Worm (Caenorhabditis elegans) whole organism, young adult: Measurements from ENCODE around the gene F55C9.11.
A peak's percentile ranks its signal among the peaks of the same experiment; 100 is the strongest.
"Not testable (repeated sequence)": the region's sequence is repeated elsewhere in the genome, so short reads cannot be mapped to it uniquely, and the experiment has no call there.

Source experiments
- B0035.1 ChIP-seq: sonication (generic microtip); optimal IDR thresholded peaks from 2 replicates; lab custom pipeline; 2016; ENCODE audit warnings: missing genetic modification characterization, mild to moderate bottlenecking, missing compliant biosample characterization, missing genotype, missing genetic modification reagents
- F39B2.1 ChIP-seq: fragments of 200-800 bp; sonication (Bioruptor generic); IDR thresholded peaks from 2 replicates; pipeline ENCODE4 v1.3.6; 2022; ENCODE audit warnings: missing genetic modification reagents, missing genetic modification characterization, missing compliant biosample characterization
- F52B5.7 ChIP-seq: sonication (generic microtip); optimal IDR thresholded peaks from 2 replicates; lab custom pipeline; 2016; ENCODE audit warnings: mild to moderate bottlenecking, missing genetic modification characterization, missing compliant biosample characterization
- F55B11.4 ChIP-seq: sonication (generic microtip); optimal IDR thresholded peaks from 2 replicates; lab custom pipeline; 2016; ENCODE audit warnings: missing compliant biosample characterization, missing genetic modification characterization, borderline replicate concordance; ENCODE audit not compliant: insufficient read depth
- K11D2.4 ChIP-seq: fragments of 200-800 bp; sonication (Bioruptor generic); IDR thresholded peaks from 2 replicates; pipeline ENCODE4 v1.3.6; 2022; ENCODE audit warnings: missing genetic modification reagents, missing genetic modification characterization, missing compliant biosample characterization
- Y53F4B.3 ChIP-seq: fragments of 200-800 bp; sonication (Bioruptor generic); IDR thresholded peaks from 2 replicates; pipeline ENCODE4 v1.3.6; 2022; ENCODE audit warnings: missing genetic modification reagents, missing genetic modification characterization, missing compliant biosample characterization
- Y79H2A.3 ChIP-seq: fragments of 200-800 bp; sonication (Bioruptor generic); conservative IDR thresholded peaks from 2 replicates; pipeline ENCODE4 v1.3.6; 2022; ENCODE audit warnings: missing genetic modification reagents, missing genetic modification characterization, missing compliant biosample characterization
- attf-3 ChIP-seq: fragments of 200-800 bp; sonication (Bioruptor generic); conservative IDR thresholded peaks from 2 replicates; pipeline ENCODE4 v1.3.6; 2022; ENCODE audit warnings: missing genetic modification reagents, missing genetic modification characterization, missing compliant biosample characterization
- ccch-3 ChIP-seq: fragments of 200-800 bp; sonication (Bioruptor generic); optimal IDR thresholded peaks from 2 replicates; lab custom pipeline; 2018; ENCODE audit warnings: mild to moderate bottlenecking, missing genetic modification characterization, missing compliant biosample characterization
- cebp-2 ChIP-seq: fragments of 200-800 bp; sonication (Bioruptor generic); IDR thresholded peaks from 2 replicates; pipeline ENCODE4 v1.3.6; 2022; ENCODE audit warnings: missing genetic modification characterization, missing compliant biosample characterization
- chd-7 ChIP-seq: sonication (generic microtip); optimal IDR thresholded peaks from 2 replicates; lab custom pipeline; 2016; ENCODE audit warnings: mild to moderate bottlenecking, missing genetic modification characterization, moderate library complexity, missing compliant biosample characterization
- die-1 ChIP-seq: sonication (generic microtip); optimal IDR thresholded peaks from 2 replicates; lab custom pipeline; 2016; ENCODE audit warnings: missing genotype, mild to moderate bottlenecking, missing genetic modification characterization, missing compliant biosample characterization
- egl-18 ChIP-seq: fragments of 200-800 bp; sonication (Bioruptor generic); IDR thresholded peaks from 2 replicates; pipeline ENCODE4 v1.3.6; 2022; ENCODE audit warnings: missing genetic modification reagents, missing genetic modification characterization, missing compliant biosample characterization
- ekl-4 ChIP-seq: fragments of 200-800 bp; sonication (Bioruptor generic); IDR thresholded peaks from 2 replicates; pipeline ENCODE4 v1.3.6; 2022; ENCODE audit warnings: missing genetic modification reagents, missing genetic modification characterization, missing compliant biosample characterization
- ets-4 ChIP-seq: fragments of 200-800 bp; sonication (Bioruptor generic); optimal IDR thresholded peaks from 2 replicates; lab custom pipeline; 2018; ENCODE audit warnings: mild to moderate bottlenecking, missing genetic modification characterization, missing compliant biosample characterization
- him-1 ChIP-seq: sonication (generic microtip); optimal IDR thresholded peaks from 2 replicates; lab custom pipeline; 2016; ENCODE audit warnings: missing genotype, missing genetic modification reagents, missing genetic modification characterization, missing compliant biosample characterization
- lin-40 ChIP-seq: sonication (generic microtip); optimal IDR thresholded peaks from 2 replicates; lab custom pipeline; 2016; ENCODE audit warnings: missing genetic modification characterization, mild to moderate bottlenecking, missing compliant biosample characterization, missing genotype, missing genetic modification reagents
- madf-6 ChIP-seq: fragments of 200-800 bp; sonication (Bioruptor generic); IDR thresholded peaks from 2 replicates; pipeline ENCODE4 v1.3.6; 2022; ENCODE audit warnings: missing genetic modification reagents, missing genetic modification characterization, missing compliant biosample characterization
- mel-28 ChIP-seq: sonication (generic microtip); optimal IDR thresholded peaks from 2 replicates; lab custom pipeline; 2016; ENCODE audit warnings: borderline replicate concordance, mild to moderate bottlenecking, missing genetic modification characterization, missing compliant biosample characterization
- nhr-179 ChIP-seq: sonication (generic microtip); optimal IDR thresholded peaks from 2 replicates; lab custom pipeline; 2016; ENCODE audit warnings: mild to moderate bottlenecking, missing genetic modification characterization, missing compliant biosample characterization
- nhr-80 ChIP-seq: sonication (generic microtip); optimal IDR thresholded peaks from 2 replicates; lab custom pipeline; 2016; ENCODE audit warnings: missing genetic modification characterization, missing compliant biosample characterization
- pha-4 ChIP-seq: fragments of 150-350 bp; sonication (generic microtip); optimal IDR thresholded peaks from 2 replicates; lab custom pipeline; 2014; ENCODE audit warnings: missing biosample characterization, missing genetic modification reagents, missing genetic modification characterization
- repo-1 ChIP-seq: sonication (generic microtip); optimal IDR thresholded peaks from 2 replicates; lab custom pipeline; 2017; ENCODE audit warnings: mild to moderate bottlenecking, missing genetic modification characterization, missing compliant biosample characterization
- sdz-38 ChIP-seq: sonication (generic microtip); optimal IDR thresholded peaks from 2 replicates; lab custom pipeline; 2016; ENCODE audit warnings: missing genotype, missing genetic modification characterization, missing compliant biosample characterization
- somi-1 ChIP-seq: fragments of 200-800 bp; sonication (Bioruptor generic); optimal IDR thresholded peaks from 2 replicates; lab custom pipeline; 2018; ENCODE audit warnings: mild to moderate bottlenecking, missing genetic modification characterization, missing compliant biosample characterization
- tbx-9 ChIP-seq: sonication (generic microtip); optimal IDR thresholded peaks from 2 replicates; lab custom pipeline; 2016; ENCODE audit warnings: borderline replicate concordance, missing genetic modification characterization, inconsistent platforms, missing compliant biosample characterization
- zfh-2 ChIP-seq: fragments of 200-800 bp; sonication (Bioruptor generic); conservative IDR thresholded peaks from 2 replicates; pipeline ENCODE4 v1.3.6; 2022; ENCODE audit warnings: missing genetic modification reagents, missing genetic modification characterization, missing compliant biosample characterization
- zim-3 ChIP-seq: sonication (generic microtip); optimal IDR thresholded peaks from 2 replicates; lab custom pipeline; 2017; ENCODE audit warnings: mild to moderate bottlenecking, missing genetic modification characterization, moderate library complexity, missing compliant biosample characterization
- ztf-18 ChIP-seq: sonication (generic microtip); optimal IDR thresholded peaks from 2 replicates; lab custom pipeline; 2016; ENCODE audit warnings: missing genotype, mild to moderate bottlenecking, missing genetic modification characterization, missing compliant biosample characterization
- ztf-22 ChIP-seq: fragments of 200-800 bp; sonication (Bioruptor generic); optimal IDR thresholded peaks from 2 replicates; lab custom pipeline; 2018; ENCODE audit warnings: mild to moderate bottlenecking, missing genetic modification characterization, moderate library complexity, missing compliant biosample characterization
- ztf-3 ChIP-seq: fragments of 200-800 bp; sonication (Bioruptor generic); optimal IDR thresholded peaks from 2 replicates; lab custom pipeline; 2018; ENCODE audit warnings: mild to moderate bottlenecking, missing genetic modification characterization, missing compliant biosample characterization

The F55C9.11 gene

DNA sequence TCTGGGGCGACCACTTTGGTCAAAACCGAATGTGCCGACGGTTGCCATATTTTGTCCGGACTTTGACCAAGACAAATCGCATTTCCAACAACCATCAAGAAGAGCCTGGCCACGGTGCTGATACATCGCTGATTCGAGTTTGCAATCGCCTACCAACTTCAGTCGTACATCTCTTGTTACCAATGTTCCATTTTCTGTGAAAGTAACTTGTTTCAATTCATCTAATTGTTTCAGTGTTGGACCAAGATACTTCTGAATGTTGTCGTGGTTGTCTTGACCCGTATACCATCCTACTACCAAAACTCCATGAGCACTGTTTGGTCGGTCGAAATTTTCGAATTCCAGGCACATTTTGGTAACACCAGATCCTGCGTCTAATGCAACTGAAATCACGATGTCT is 15.9 kb upstream of the F55C9.11 start:
- no peak for TF ChIP-seq him-1 (tag; lab: Kevin White, UChicago)
- TF ChIP-seq F52B5.7 (tag; lab: Kevin White, UChicago): no peak
- no peak for TF ChIP-seq F55B11.4 (tag; lab: Kevin White, UChicago)
- TF ChIP-seq chd-7 (tag; lab: Kevin White, UChicago): no peak
- TF ChIP-seq ekl-4 (GFP tag; lab: Robert Waterston, UW): no peak
- no peak for TF ChIP-seq madf-6
- TF ChIP-seq die-1 (tag; lab: Kevin White, UChicago): no peak
- no peak for TF ChIP-seq repo-1 (tag; lab: Kevin White, UChicago)
- no peak for TF ChIP-seq B0035.1

ce11 chrV:19322387-19322786 is 12.9 kb upstream of the F55C9.11 start, which contains the start of gene C43D7.4:
C43D7.4 (minus strand) TSS chrV:19322487.
- TF ChIP-seq Y79H2A.3 (GFP tag; lab: Robert Waterston, UW) (no peak), ztf-3 (GFP tag; lab: Kevin White, UChicago) (no peak), tbx-9 (no peak)
- TF ChIP-seq, all 124 proteins: peak for 0

- TF ChIP-seq egl-18 (GFP tag; lab: Robert Waterston, UW) (no peak), ccch-3 (no peak), somi-1 (GFP tag; lab: Kevin White, UChicago) (no peak), Y53F4B.3 (GFP tag; lab: Robert Waterston, UW) (no peak), ztf-18 (tag; lab: Kevin White, UChicago) (no peak), F39B2.1 (GFP tag; lab: Robert Waterston, UW) (no peak), ztf-22 (GFP tag; lab: Kevin White, UChicago) (no peak), attf-3 (GFP tag; lab: Robert Waterston, UW) (no peak), chd-7 (tag; lab: Kevin White, UChicago) (no peak), mel-28 (tag; lab: Kevin White, UChicago) (no peak), zim-3 (tag; lab: Kevin White, UChicago) (no peak), cebp-2 (GFP tag; lab: Robert Waterston, UW) (no peak), pha-4 (tag; lab: Kevin White, UChicago) (no peak), lin-40 (no peak)
These were observed 10.9 kb upstream of the F55C9.11 start, which contains the start of gene sdz-6 for ce11 chrV:19320385-19320784. sdz-6 (plus strand) TSS chrV:19320613.

DNA sequence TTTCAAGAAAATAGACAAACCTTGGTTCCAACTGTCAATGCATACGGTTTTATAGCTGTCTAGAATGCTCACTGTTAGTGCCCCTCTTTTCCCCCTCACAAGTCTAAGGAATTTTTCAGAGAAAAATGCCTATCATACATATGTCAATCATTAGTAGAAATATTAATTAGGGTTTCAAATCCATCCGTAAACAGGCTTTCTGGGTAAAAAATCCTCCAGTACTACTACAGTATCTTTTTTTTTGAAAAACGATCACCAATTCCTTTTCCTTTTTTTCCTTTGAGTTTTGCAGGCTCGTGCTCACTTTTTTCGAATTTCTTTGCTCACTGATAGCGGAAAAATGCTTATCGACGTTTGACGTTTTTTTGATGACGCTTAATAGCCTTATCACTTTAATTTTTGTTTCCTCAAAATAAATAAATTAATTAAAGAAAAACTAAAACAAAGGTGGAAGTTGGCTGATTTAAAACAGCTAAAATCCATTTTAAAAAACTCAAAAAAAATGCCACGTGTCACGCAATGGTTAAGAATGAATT is 10.0 kb upstream of the F55C9.11 start, which contains the start of gene C43D7.7:
Gene C43D7.7 (minus strand): TSS at position 51 of the 536 bp plus-strand sequence.
- peak; percentile 36 for TF ChIP-seq nhr-80 (tag; lab: Kevin White, UChicago)
- TF ChIP-seq K11D2.4 (GFP tag; lab: Robert Waterston, UW): no peak
- TF ChIP-seq ztf-3 (GFP tag; lab: Kevin White, UChicago): no peak
- no peak for TF ChIP-seq sdz-38 (tag; lab: Kevin White, UChicago)

DNA sequence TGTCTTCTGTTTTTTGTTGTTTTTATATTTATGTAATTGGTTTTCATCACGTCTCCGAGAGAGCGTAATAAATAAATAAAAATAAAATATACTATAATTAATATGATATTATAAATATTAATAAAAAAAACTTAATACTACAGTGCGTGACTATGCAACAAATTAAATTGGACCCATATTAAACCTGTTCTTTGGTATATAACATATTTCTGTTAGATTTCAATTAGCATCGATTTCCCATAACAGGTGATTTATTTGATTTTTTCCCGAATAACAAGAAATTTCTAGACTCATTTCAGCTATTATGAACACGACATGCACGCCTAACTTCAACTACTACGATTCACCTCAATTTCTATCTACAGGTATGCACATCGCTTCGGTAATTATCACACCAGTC is 7.6 kb upstream of the F55C9.11 start, which contains the start of gene srh-208:
Gene srh-208 (plus strand): TSS at position 301 of the 400 bp plus-strand sequence.
- TF ChIP-seq zfh-2 (GFP tag; lab: Robert Waterston, UW); ets-4 (GFP tag; lab: Kevin White, UChicago); nhr-179 (tag; lab: Kevin White, UChicago): not testable (repeated sequence)
- TF ChIP-seq, all 124 proteins: peak for 0; not testable (repeated sequence) for 124
